Worm (Caenorhabditis elegans): ENCODE data around the gene T26E4.9.

- TF ChIP-seq T22C8.4 (GFP tag; IDR thresholded peaks at IDR 0.05) (no peak), tab-1 (GFP tag; IDR thresholded peaks at IDR 0.05) (no peak), flt-1 (GFP tag; IDR thresholded peaks at IDR 0.05) (no peak), ztf-23 (GFP tag; IDR thresholded peaks at IDR 0.05) (no peak), med-1 (GFP tag; optimal IDR thresholded peaks at IDR 0.05; ENCODE audit: insufficient read depth) (no peak), cog-1 (tag; optimal IDR thresholded peaks at IDR 0.05) (no peak)
Observed at ce11 chrV:15824866-15825265, 22.3 kb upstream of the T26E4.9 start, which contains the start of gene srbc-50.

All from whole organism, midembryonic.